Fruit fly (Drosophila melanogaster): ENCODE measurements around the gene CG43814.

The CG43814 gene

dm6 chr2L:18782212-18782825 lies 22.8 kb downstream of the CG43814 start:
- TF ChIP-seq CG7045 (GFP tag; optimal IDR thresholded peaks at IDR 0.05) = no peak
- TF ChIP-seq kay (GFP tag; ENCODE audit: borderline replicate concordance) = no peak
- no peak for TF ChIP-seq CG33017 (tag; optimal IDR thresholded peaks at IDR 0.05)
- no peak for TF ChIP-seq Mnt (GFP tag; optimal IDR thresholded peaks at IDR 0.05)
- TF ChIP-seq CG7101 (tag; optimal IDR thresholded peaks at IDR 0.05) = no peak
- TF ChIP-seq ovo (GFP tag; optimal IDR thresholded peaks at IDR 0.05) = no peak
- no peak for TF ChIP-seq tj (GFP tag; optimal IDR thresholded peaks at IDR 0.05)
- no peak for TF ChIP-seq CG14711 (tag; optimal IDR thresholded peaks at IDR 0.05)
- no peak for TF ChIP-seq CG1620 (GFP tag; optimal IDR thresholded peaks at IDR 0.05)
- no peak for TF ChIP-seq Crg-1 (GFP tag; optimal IDR thresholded peaks at IDR 0.05)
- TF ChIP-seq Hr96 (GFP tag; optimal IDR thresholded peaks at IDR 0.05) = no peak
- TF ChIP-seq CG12768 (GFP tag; optimal IDR thresholded peaks at IDR 0.05) = no peak
- no peak for TF ChIP-seq cnc (optimal IDR thresholded peaks at IDR 0.05)
- TF ChIP-seq cic (GFP tag; optimal IDR thresholded peaks at IDR 0.05) = no peak
- TF ChIP-seq CG11617 (GFP tag; optimal IDR thresholded peaks at IDR 0.05) = no peak
- TF ChIP-seq Clk (GFP tag; optimal IDR thresholded peaks at IDR 0.05) = no peak
- TF ChIP-seq pad (GFP tag; optimal IDR thresholded peaks at IDR 0.05) = no peak
- TF ChIP-seq CG5204 (GFP tag; optimal IDR thresholded peaks at IDR 0.05) = no peak
- no peak for TF ChIP-seq toe (GFP tag; optimal IDR thresholded peaks at IDR 0.05)
- no peak for TF ChIP-seq bab1 (GFP tag; optimal IDR thresholded peaks at IDR 0.05)

DNA sequence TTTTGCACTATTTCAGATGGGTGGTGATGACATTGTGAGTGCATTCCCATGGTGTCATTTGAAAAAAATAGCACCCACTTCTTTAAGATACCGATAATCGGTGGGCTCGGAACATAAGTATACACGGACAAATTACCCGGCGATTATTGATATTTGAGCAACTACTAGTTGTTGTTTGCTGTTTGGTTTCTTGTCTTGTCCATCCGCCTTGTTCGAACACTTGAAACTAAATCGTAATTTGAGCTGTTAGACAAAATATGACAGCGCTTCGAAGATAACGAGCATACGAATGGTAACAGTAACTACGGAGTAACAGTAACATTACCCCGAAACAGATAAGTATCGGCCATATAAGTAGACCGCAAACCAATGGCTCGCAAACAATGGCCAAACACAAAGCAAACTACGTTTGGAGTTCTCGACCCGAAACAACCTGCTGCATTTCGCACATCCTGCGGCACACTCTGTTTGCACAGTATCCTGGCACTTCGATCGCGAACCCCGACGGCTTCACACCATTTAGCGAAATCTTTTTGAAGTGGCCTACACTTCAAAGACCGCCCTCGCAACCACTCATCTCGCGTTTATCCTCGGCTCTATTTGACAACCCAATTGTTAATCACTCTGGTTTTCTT lies 24.1 kb downstream of the CG43814 start:
- TF ChIP-seq pad (GFP tag; optimal IDR thresholded peaks at IDR 0.05) = no peak
- peak; percentile 8 for TF ChIP-seq kay (GFP tag; ENCODE audit: borderline replicate concordance)

- no peak for TF ChIP-seq CG7045 (GFP tag; optimal IDR thresholded peaks at IDR 0.05)
Measured at dm6 chr2L:18777442-18777841, 27.7 kb downstream of the CG43814 start.

DNA sequence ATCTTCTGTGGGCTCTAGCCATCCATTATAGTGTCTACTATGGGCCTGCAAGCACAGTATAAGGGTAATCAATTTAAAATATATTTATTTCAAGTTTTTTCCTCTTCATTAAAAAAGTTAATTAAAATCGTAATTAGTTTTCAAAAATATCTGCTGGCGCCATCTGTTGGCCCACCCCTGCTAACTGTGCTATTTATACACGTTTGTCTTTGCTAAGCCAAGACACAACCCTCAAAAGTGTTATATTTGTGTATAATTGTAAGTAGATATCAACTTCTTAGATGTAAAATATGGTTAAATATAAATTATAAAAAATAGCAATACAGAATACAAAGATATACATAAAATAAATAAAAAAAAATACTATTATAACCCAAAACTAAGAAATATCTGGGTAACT lies 28.6 kb downstream of the CG43814 start:
- TF ChIP-seq kay (GFP tag; ENCODE audit: borderline replicate concordance) (peak; percentile 9), tj (GFP tag; optimal IDR thresholded peaks at IDR 0.05) (no peak), ovo (GFP tag; optimal IDR thresholded peaks at IDR 0.05) (no peak), CG11617 (GFP tag; optimal IDR thresholded peaks at IDR 0.05) (no peak), Clk (GFP tag; optimal IDR thresholded peaks at IDR 0.05) (no peak), pad (GFP tag; optimal IDR thresholded peaks at IDR 0.05) (peak; percentile 3), bab1 (GFP tag; optimal IDR thresholded peaks at IDR 0.05) (no peak), CG7045 (GFP tag; optimal IDR thresholded peaks at IDR 0.05) (no peak), Mnt (GFP tag; optimal IDR thresholded peaks at IDR 0.05) (no peak), CG33017 (tag; optimal IDR thresholded peaks at IDR 0.05) (no peak), CG7101 (tag; optimal IDR thresholded peaks at IDR 0.05) (no peak), cnc (optimal IDR thresholded peaks at IDR 0.05) (no peak)

- TF ChIP-seq Crg-1 (GFP tag; optimal IDR thresholded peaks at IDR 0.05) (no peak), CG33017 (tag; optimal IDR thresholded peaks at IDR 0.05) (no peak), pad (GFP tag; optimal IDR thresholded peaks at IDR 0.05) (no peak), CG7101 (tag; optimal IDR thresholded peaks at IDR 0.05) (no peak), cic (GFP tag; optimal IDR thresholded peaks at IDR 0.05) (no peak), CG5204 (GFP tag; optimal IDR thresholded peaks at IDR 0.05) (no peak), Clk (GFP tag; optimal IDR thresholded peaks at IDR 0.05) (no peak), bab1 (GFP tag; optimal IDR thresholded peaks at IDR 0.05) (no peak), Mnt (GFP tag; optimal IDR thresholded peaks at IDR 0.05) (no peak), CG7045 (GFP tag; optimal IDR thresholded peaks at IDR 0.05) (no peak), CG14711 (tag; optimal IDR thresholded peaks at IDR 0.05) (no peak), cnc (optimal IDR thresholded peaks at IDR 0.05) (no peak), tj (GFP tag; optimal IDR thresholded peaks at IDR 0.05) (no peak), toe (GFP tag; optimal IDR thresholded peaks at IDR 0.05) (no peak), CG11617 (GFP tag; optimal IDR thresholded peaks at IDR 0.05) (no peak), ovo (GFP tag; optimal IDR thresholded peaks at IDR 0.05) (no peak)
Measured at dm6 chr2L:18775274-18775673, 29.9 kb downstream of the CG43814 start.

- TF ChIP-seq cic (GFP tag; optimal IDR thresholded peaks at IDR 0.05) = no peak
Measured at dm6 chr2L:18767815-18768214, 37.3 kb downstream of the CG43814 start.

dm6 chr2L:18767137-18767536 lies 38.0 kb downstream of the CG43814 start:
- TF ChIP-seq CG11617 (GFP tag; optimal IDR thresholded peaks at IDR 0.05) (no peak), CG33017 (tag; optimal IDR thresholded peaks at IDR 0.05) (no peak), CG7101 (tag; optimal IDR thresholded peaks at IDR 0.05) (no peak), ovo (GFP tag; optimal IDR thresholded peaks at IDR 0.05) (no peak), CG7045 (GFP tag; optimal IDR thresholded peaks at IDR 0.05) (no peak), pad (GFP tag; optimal IDR thresholded peaks at IDR 0.05) (no peak), Clk (GFP tag; optimal IDR thresholded peaks at IDR 0.05) (no peak), CG1620 (GFP tag; optimal IDR thresholded peaks at IDR 0.05) (no peak), Hr96 (GFP tag; optimal IDR thresholded peaks at IDR 0.05) (no peak), cic (GFP tag; optimal IDR thresholded peaks at IDR 0.05) (no peak)

Measured in whole organism, adult.